Fruit fly (Drosophila melanogaster) whole organism, embryonic: ENCODE results near the gene CG12814.

ENCODE experiments used
- Antp ChIP-seq: fragments of 200-800 bp; sonication (Bioruptor generic); optimal IDR thresholded peaks from 3 replicates; lab custom pipeline; 2016; ENCODE audit warnings: missing biosample characterization, missing genetic modification characterization
- Blimp-1 ChIP-seq: fragments of 200-800 bp; sonication (Bioruptor generic); optimal IDR thresholded peaks from 3 replicates; lab custom pipeline; 2018; ENCODE audit warnings: missing biosample characterization, missing genetic modification characterization, mild to moderate bottlenecking, moderate library complexity, missing genetic modification reagents
- CG11695 ChIP-seq: fragments of 200-800 bp; sonication (Bioruptor generic); IDR thresholded peaks from 3 replicates; pipeline ENCODE4 v1.3.6; 2022; ENCODE audit warnings: missing biosample characterization, missing genetic modification characterization
- CG15269 ChIP-seq: fragments of 200-800 bp; sonication (Bioruptor generic); optimal IDR thresholded peaks from 2 replicates; lab custom pipeline; 2018; ENCODE audit warnings: missing biosample characterization, mild to moderate bottlenecking, missing genetic modification characterization, moderate library complexity
- CG15696 ChIP-seq: fragments of 200-800 bp; sonication (Bioruptor generic); optimal IDR thresholded peaks from 2 replicates; lab custom pipeline; 2019; ENCODE audit warnings: missing biosample characterization, mild to moderate bottlenecking, missing genetic modification characterization, moderate library complexity
- CG1792 ChIP-seq: fragments of 200-800 bp; sonication (Bioruptor generic); optimal IDR thresholded peaks from 2 replicates; lab custom pipeline; 2016; ENCODE audit warnings: missing biosample characterization, missing genetic modification characterization
- CG18262 ChIP-seq: fragments of 200-800 bp; optimal IDR thresholded peaks from 3 replicates; lab custom pipeline; 2019; ENCODE audit warnings: missing biosample characterization, mild to moderate bottlenecking, missing genetic modification characterization, moderate library complexity
- CG2712 ChIP-seq: fragments of 200-800 bp; optimal IDR thresholded peaks from 3 replicates; lab custom pipeline; 2019; ENCODE audit warnings: missing biosample characterization, mild to moderate bottlenecking, missing genetic modification characterization, moderate library complexity
- CG32767 ChIP-seq: fragments of 200-800 bp; sonication (Bioruptor generic); IDR thresholded peaks from 2 replicates; pipeline ENCODE4 v1.3.6; 2022; ENCODE audit warnings: missing biosample characterization, missing genetic modification characterization
- CG32772 ChIP-seq: fragments of 200-800 bp; sonication (Bioruptor generic); IDR thresholded peaks from 2 replicates; pipeline ENCODE4 v1.3.6; 2022; ENCODE audit warnings: missing biosample characterization, missing genetic modification characterization
- CG3281 ChIP-seq: fragments of 200-800 bp; sonication (Bioruptor generic); optimal IDR thresholded peaks from 3 replicates; lab custom pipeline; 2017; ENCODE audit warnings: missing biosample characterization, mild to moderate bottlenecking, missing genetic modification characterization
- CG3407 ChIP-seq: fragments of 200-800 bp; sonication (Bioruptor generic); optimal IDR thresholded peaks from 2 replicates; lab custom pipeline; 2018; ENCODE audit warnings: missing biosample characterization, mild to moderate bottlenecking, missing genetic modification characterization
- CG3847 ChIP-seq: fragments of 200-800 bp; sonication (Bioruptor generic); IDR thresholded peaks from 2 replicates; pipeline ENCODE4 v1.3.6; 2022; ENCODE audit warnings: missing biosample characterization, missing genetic modification characterization
- CG4360 ChIP-seq: fragments of 200-800 bp; sonication (Bioruptor generic); IDR thresholded peaks from 2 replicates; pipeline ENCODE4 v1.3.6; 2022; ENCODE audit warnings: missing biosample characterization, missing genetic modification characterization
- CG4707 ChIP-seq: fragments of 200-800 bp; sonication (Bioruptor generic); optimal IDR thresholded peaks from 2 replicates; lab custom pipeline; 2018; ENCODE audit warnings: missing biosample characterization, mild to moderate bottlenecking, missing genetic modification characterization, moderate library complexity
- CG8478 ChIP-seq: fragments of >200 bp; optimal IDR thresholded peaks from 2 replicates; lab custom pipeline; 2018
- CG9215 ChIP-seq: fragments of 200-800 bp; sonication (Bioruptor generic); IDR thresholded peaks from 2 replicates; pipeline ENCODE4 v1.3.6; 2022; ENCODE audit warnings: missing biosample characterization, missing genetic modification characterization
- CG9797 ChIP-seq: fragments of 200-800 bp; sonication (Bioruptor generic); optimal IDR thresholded peaks from 3 replicates; lab custom pipeline; 2018; ENCODE audit warnings: missing biosample characterization, mild to moderate bottlenecking, missing genetic modification characterization
- Drgx ChIP-seq: fragments of 200-800 bp; sonication (Bioruptor generic); IDR thresholded peaks from 2 replicates; pipeline ENCODE4 v1.3.6; 2022; ENCODE audit warnings: missing biosample characterization, missing genetic modification characterization
- Gug ChIP-seq: fragments of 200-800 bp; sonication (Bioruptor generic); IDR thresholded peaks from 4 replicates; pipeline ENCODE4 v1.3.6; 2022; ENCODE audit warnings: missing biosample characterization, missing genetic modification characterization
- H15 ChIP-seq: fragments of 200-800 bp; sonication (Bioruptor generic); IDR thresholded peaks from 3 replicates; pipeline ENCODE4 v1.3.6; 2022; ENCODE audit warnings: missing biosample characterization, missing genetic modification characterization
- Mad ChIP-seq: fragments of 200-800 bp; sonication (Bioruptor generic); optimal IDR thresholded peaks from 2 replicates; lab custom pipeline; 2016; ENCODE audit warnings: missing biosample characterization, missing genetic modification characterization
- Oli ChIP-seq: fragments of 200-800 bp; sonication (Bioruptor generic); optimal IDR thresholded peaks from 2 replicates; lab custom pipeline; 2018; ENCODE audit warnings: missing biosample characterization, mild to moderate bottlenecking, missing genetic modification characterization, moderate library complexity
- Poxn ChIP-seq: fragments of 200-800 bp; sonication (Bioruptor generic); IDR thresholded peaks from 2 replicates; pipeline ENCODE4 v1.3.6; 2022; ENCODE audit warnings: missing biosample characterization, missing genetic modification characterization
- Scr ChIP-seq: fragments of 200-800 bp; sonication (Bioruptor generic); IDR thresholded peaks from 2 replicates; pipeline ENCODE4 v1.3.6; 2022; ENCODE audit warnings: missing biosample characterization, missing genetic modification characterization; ENCODE audit not compliant: partially characterized antibody
- az2 ChIP-seq: fragments of 200-800 bp; sonication (Bioruptor generic); optimal IDR thresholded peaks from 3 replicates; lab custom pipeline; 2016; ENCODE audit warnings: missing biosample characterization, missing genetic modification characterization
- bcd ChIP-seq: fragments of 200-800 bp; sonication (Bioruptor generic); optimal IDR thresholded peaks from 2 replicates; lab custom pipeline; 2017; ENCODE audit warnings: missing biosample characterization, mild to moderate bottlenecking, missing genetic modification characterization
- chm ChIP-seq: fragments of 200-800 bp; sonication (Bioruptor generic); IDR thresholded peaks from 2 replicates; pipeline ENCODE4 v1.3.6; 2022; ENCODE audit warnings: missing biosample characterization, missing genetic modification characterization
- crol ChIP-seq: fragments of 200-800 bp; sonication (Bioruptor generic); IDR thresholded peaks from 2 replicates; pipeline ENCODE4 v1.3.6; 2022; ENCODE audit warnings: missing biosample characterization, missing genetic modification characterization
- grau ChIP-seq: fragments of 200-800 bp; optimal IDR thresholded peaks from 3 replicates; lab custom pipeline; 2019; ENCODE audit warnings: missing biosample characterization, mild to moderate bottlenecking, missing genetic modification characterization, moderate library complexity
- gsb ChIP-seq: fragments of 200-800 bp; sonication (Bioruptor generic); IDR thresholded peaks from 2 replicates; pipeline ENCODE4 v1.3.6; 2022; ENCODE audit warnings: missing biosample characterization, missing genetic modification characterization
- gt ChIP-seq: fragments of 200-800 bp; sonication (Bioruptor generic); IDR thresholded peaks from 2 replicates; pipeline ENCODE4 v1.3.6; 2022; ENCODE audit warnings: missing biosample characterization, missing genetic modification characterization
- ham ChIP-seq: fragments of 200-800 bp; sonication (Bioruptor generic); IDR thresholded peaks from 2 replicates; pipeline ENCODE4 v1.3.6; 2022; ENCODE audit warnings: missing biosample characterization, missing genetic modification characterization
- hb ChIP-seq: fragments of 200-800 bp; sonication (Bioruptor generic); IDR thresholded peaks from 3 replicates; pipeline ENCODE4 v1.3.6; 2022; ENCODE audit warnings: missing biosample characterization, missing genetic modification characterization; ENCODE audit not compliant: partially characterized antibody
- kni ChIP-seq: fragments of 200-800 bp; sonication (Bioruptor generic); optimal IDR thresholded peaks from 3 replicates; lab custom pipeline; 2017; ENCODE audit warnings: mild to moderate bottlenecking, missing biosample characterization, missing genetic modification reagents, missing genetic modification characterization
- lbe ChIP-seq: fragments of 200-800 bp; sonication (Bioruptor generic); optimal IDR thresholded peaks from 2 replicates; lab custom pipeline; 2016; ENCODE audit warnings: missing biosample characterization, mild to moderate bottlenecking, missing genetic modification characterization
- maf-S ChIP-seq: fragments of 200-800 bp; sonication (Bioruptor generic); optimal IDR thresholded peaks from 2 replicates; lab custom pipeline; 2016; ENCODE audit warnings: missing biosample characterization, missing genetic modification characterization
- mam ChIP-seq: fragments of 200-800 bp; sonication (Bioruptor generic); optimal IDR thresholded peaks from 3 replicates; lab custom pipeline; 2016; ENCODE audit warnings: missing biosample characterization, missing genetic modification characterization
- odd ChIP-seq: fragments of 200-800 bp; sonication (Bioruptor generic); optimal IDR thresholded peaks from 2 replicates; lab custom pipeline; 2017; ENCODE audit warnings: missing biosample characterization, mild to moderate bottlenecking, missing genetic modification characterization
- p53 ChIP-seq: fragments of 200-800 bp; sonication (Bioruptor generic); optimal IDR thresholded peaks from 2 replicates; lab custom pipeline; 2016; ENCODE audit warnings: missing biosample characterization, missing genetic modification characterization
- pfk ChIP-seq: fragments of 200-800 bp; sonication (Bioruptor generic); optimal IDR thresholded peaks from 2 replicates; lab custom pipeline; 2018; ENCODE audit warnings: missing biosample characterization, mild to moderate bottlenecking, missing genetic modification characterization, moderate library complexity
- pros ChIP-seq: fragments of 200-800 bp; sonication (Bioruptor generic); optimal IDR thresholded peaks from 3 replicates; lab custom pipeline; 2019; ENCODE audit warnings: missing biosample characterization, mild to moderate bottlenecking, missing genetic modification characterization, moderate library complexity
- sima ChIP-seq: fragments of 200-800 bp; sonication (Bioruptor generic); optimal IDR thresholded peaks from 2 replicates; lab custom pipeline; 2016; ENCODE audit warnings: missing biosample characterization, missing genetic modification characterization
- sna ChIP-seq: fragments of 200-800 bp; sonication (Bioruptor generic); IDR thresholded peaks from 2 replicates; pipeline ENCODE4 v1.3.6; 2022; ENCODE audit warnings: missing biosample characterization, missing genetic modification characterization; ENCODE audit not compliant: partially characterized antibody
- ssp ChIP-seq: fragments of 200-800 bp; sonication (Bioruptor generic); IDR thresholded peaks from 2 replicates; pipeline ENCODE4 v1.3.6; 2022; ENCODE audit warnings: missing biosample characterization, missing genetic modification characterization
- tin ChIP-seq: fragments of 200-800 bp; sonication (Bioruptor generic); optimal IDR thresholded peaks from 3 replicates; lab custom pipeline; 2016; ENCODE audit warnings: missing biosample characterization, missing genetic modification characterization
- tll ChIP-seq, 2 experiments: fragments of 200-800 bp in 1 of 2; fragments of >200 bp in 1 of 2; sonication (Bioruptor generic) in 1 of 2; optimal IDR thresholded peaks; 2 replicates each; lab custom pipeline; 2017 to 2019; ENCODE audit warnings: missing biosample characterization in 2 of 2, missing genetic modification characterization in 2 of 2, mild to moderate bottlenecking in 1 of 2, moderate library complexity in 1 of 2
- trem ChIP-seq: fragments of 200-800 bp; optimal IDR thresholded peaks from 3 replicates; lab custom pipeline; 2019; ENCODE audit warnings: missing biosample characterization, mild to moderate bottlenecking, missing genetic modification characterization, moderate library complexity
- tup ChIP-seq: fragments of 200-800 bp; sonication (Bioruptor generic); optimal IDR thresholded peaks from 2 replicates; lab custom pipeline; 2016; ENCODE audit warnings: missing biosample characterization, mild to moderate bottlenecking, missing genetic modification characterization, moderate library complexity
- tx ChIP-seq: fragments of 200-800 bp; sonication (Bioruptor generic); optimal IDR thresholded peaks from 2 replicates; lab custom pipeline; 2016; ENCODE audit warnings: missing biosample characterization, missing genetic modification characterization
- wek ChIP-seq: fragments of 200-800 bp; sonication (Bioruptor generic); optimal IDR thresholded peaks from 3 replicates; lab custom pipeline; 2018; ENCODE audit warnings: missing biosample characterization, mild to moderate bottlenecking, missing genetic modification characterization, moderate library complexity

CG12814 gene

DNA sequence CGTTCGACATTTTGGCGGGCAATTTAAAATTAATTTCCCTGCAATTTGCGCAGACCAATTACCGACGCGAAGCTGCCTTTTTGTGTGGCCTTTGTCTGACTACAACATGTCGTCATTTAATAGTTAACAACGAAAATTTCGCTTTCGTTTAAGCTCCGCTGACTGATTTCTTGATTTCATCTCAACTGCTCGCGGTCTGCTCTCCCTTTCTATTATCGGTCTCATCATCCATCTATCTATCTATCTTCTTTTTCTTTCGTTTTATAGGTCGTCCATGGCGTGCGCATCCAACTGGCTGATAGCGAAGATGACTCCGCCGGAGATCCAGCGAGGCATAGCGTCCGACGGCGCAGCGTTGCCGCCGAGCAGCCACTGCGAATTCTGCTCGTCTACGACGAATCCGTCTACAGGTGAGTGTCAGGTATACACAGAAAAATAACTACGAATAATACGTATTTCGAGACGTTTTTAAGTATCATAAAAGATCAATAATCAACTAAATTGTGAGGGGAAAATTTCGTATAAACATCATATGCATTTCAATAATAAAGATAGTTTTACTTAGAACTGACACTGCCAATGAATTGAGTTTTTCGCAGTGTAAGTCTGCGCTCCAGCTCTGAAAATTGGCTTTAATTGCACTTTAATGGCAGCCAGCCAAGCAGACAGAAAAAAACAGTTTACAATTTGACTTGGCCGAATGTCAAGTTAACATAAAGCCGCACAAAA is 35.3 kb downstream of the CG12814 start (continued):
- TF ChIP-seq Drgx (GFP tag; lab: Robert Waterston, UW) (peak; percentile 83), wek (GFP tag; lab: Kevin White, UChicago) (no peak), maf-S (GFP tag; lab: Kevin White, UChicago) (no peak), pros (GFP tag; lab: Kevin White, UChicago) (no peak), CG1792 (no peak), CG4360 (GFP tag; lab: Robert Waterston, UW) (no peak), lbe (GFP tag; lab: Kevin White, UChicago) (no peak), kni (no peak), CG4707 (GFP tag; lab: Kevin White, UChicago) (no peak), chm (GFP tag; lab: Robert Waterston, UW) (no peak), gsb (no peak), Antp (no peak), CG3281 (GFP tag; lab: Kevin White, UChicago) (peak; percentile 0), Poxn (GFP tag; lab: Robert Waterston, UW) (no peak), Gug (GFP tag; lab: Robert Waterston, UW) (no peak), crol (no peak), tin (GFP tag; lab: Kevin White, UChicago) (no peak), CG9797 (GFP tag; lab: Kevin White, UChicago) (no peak), CG2712 (tag; lab: Kevin White, UChicago) (no peak), tll (GFP tag; optimal IDR thresholded peaks at IDR 0.05; lab: Kevin White, UChicago) (no peak), Mad (no peak), H15 (GFP tag; lab: Robert Waterston, UW) (0 out of 3 replicates have a peak, but pooled peaks have one; percentile 57), bcd (GFP tag; lab: Kevin White, UChicago) (no peak), p53 (GFP tag; lab: Kevin White, UChicago) (no peak), az2 (GFP tag; lab: Kevin White, UChicago) (no peak), ssp (no peak), CG32767 (GFP tag; lab: Robert Waterston, UW) (peak; percentile 15; the same call in 1 of the 2 replicates), tx (GFP tag; lab: Kevin White, UChicago) (no peak), Scr (GFP tag; lab: Robert Waterston, UW) (no peak), sima (GFP tag; lab: Kevin White, UChicago) (no peak), Oli (peak; percentile 58), grau (tag; lab: Kevin White, UChicago) (peak; percentile 36), CG3847 (GFP tag; lab: Robert Waterston, UW) (no peak), CG11695 (0 out of 3 replicates have a peak, but pooled peaks have one; percentile 12), gt (GFP tag; lab: Robert Waterston, UW) (no peak), hb (GFP tag; lab: Robert Waterston, UW) (no peak), ham (GFP tag; lab: Robert Waterston, UW) (no peak), CG32772 (GFP tag; lab: Robert Waterston, UW) (0 out of 2 replicates have a peak, but pooled peaks have one; percentile 8), CG15269 (peak; percentile 62), CG9215 (GFP tag; lab: Robert Waterston, UW) (no peak), Blimp-1 (GFP tag; lab: Kevin White, UChicago) (peak; percentile 90), CG15696 (tag; lab: Kevin White, UChicago) (no peak), pfk (GFP tag; lab: Kevin White, UChicago) (no peak), trem (tag; lab: Kevin White, UChicago) (no peak), odd (GFP tag; lab: Kevin White, UChicago) (no peak), tup (GFP tag; lab: Kevin White, UChicago) (no peak), CG3407 (GFP tag; lab: Kevin White, UChicago) (no peak), mam (GFP tag; lab: Kevin White, UChicago) (no peak), sna (no peak), CG18262 (tag; lab: Kevin White, UChicago) (no peak), CG8478 (lab: Kevin White, UChicago) (no peak)
